Worm (Caenorhabditis elegans): ENCODE data around the gene F25B3.2.

The F25B3.2 gene

DNA sequence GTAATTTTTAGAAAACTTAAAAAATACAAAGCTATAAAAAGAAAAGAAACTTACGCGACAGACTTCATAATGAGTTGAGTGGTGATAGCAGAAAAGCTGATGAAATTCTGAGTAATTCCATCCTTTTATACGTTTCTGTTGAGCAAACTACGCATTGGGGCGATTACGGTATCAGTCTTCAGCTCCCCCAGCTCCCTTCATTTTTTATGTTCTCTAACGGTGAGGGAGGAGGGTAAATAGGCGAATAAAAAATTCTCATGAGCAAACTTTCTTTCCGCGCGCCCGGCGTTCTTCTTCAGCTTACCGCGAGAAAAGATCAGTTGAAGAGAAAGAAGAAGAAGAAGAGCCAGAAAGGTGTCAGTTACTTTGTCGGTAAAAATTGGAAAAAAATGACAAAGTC, 41.8 kb downstream of the F25B3.2 start, which contains the start of gene idpc-7 (continued):
- TF ChIP-seq snpc-4 (GFP tag; optimal IDR thresholded peaks at IDR 0.05): no peak
- TF ChIP-seq snpc-4 (tag; optimal IDR thresholded peaks at IDR 0.05): no peak
- TF ChIP-seq rec-8 (tag; optimal IDR thresholded peaks at IDR 0.05): no peak
- TF ChIP-seq snpc-3.4 (tag; optimal IDR thresholded peaks at IDR 0.05): no peak

DNA sequence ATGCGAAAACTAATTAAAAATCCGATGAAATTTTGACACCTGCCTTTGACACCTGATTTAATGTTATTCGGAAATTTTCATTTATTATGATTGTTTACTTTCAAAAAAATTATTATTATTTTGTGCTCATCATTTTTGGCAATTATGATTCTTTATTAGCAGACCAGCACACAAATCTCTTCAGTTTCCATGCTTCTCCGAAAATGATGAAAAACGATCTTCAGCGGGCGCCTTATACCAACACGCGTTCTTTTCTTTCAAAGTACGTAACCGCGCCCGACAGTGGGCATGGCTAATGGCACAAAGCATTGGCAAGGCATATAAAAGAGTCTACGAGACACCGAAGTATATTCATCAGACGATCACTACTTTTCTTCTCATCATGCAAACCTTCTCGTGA, 42.8 kb downstream of the F25B3.2 start, which contains the start of gene idpc-6:
idpc-6 (plus strand) TSS at position 301 of the 400 bp plus-strand sequence.
- TF ChIP-seq fkh-3 (tag; optimal IDR thresholded peaks at IDR 0.05) (no peak), nfyb-1 (GFP tag; IDR thresholded peaks at IDR 0.05) (no peak), xnd-1 (tag; optimal IDR thresholded peaks at IDR 0.05) (no peak)

DNA sequence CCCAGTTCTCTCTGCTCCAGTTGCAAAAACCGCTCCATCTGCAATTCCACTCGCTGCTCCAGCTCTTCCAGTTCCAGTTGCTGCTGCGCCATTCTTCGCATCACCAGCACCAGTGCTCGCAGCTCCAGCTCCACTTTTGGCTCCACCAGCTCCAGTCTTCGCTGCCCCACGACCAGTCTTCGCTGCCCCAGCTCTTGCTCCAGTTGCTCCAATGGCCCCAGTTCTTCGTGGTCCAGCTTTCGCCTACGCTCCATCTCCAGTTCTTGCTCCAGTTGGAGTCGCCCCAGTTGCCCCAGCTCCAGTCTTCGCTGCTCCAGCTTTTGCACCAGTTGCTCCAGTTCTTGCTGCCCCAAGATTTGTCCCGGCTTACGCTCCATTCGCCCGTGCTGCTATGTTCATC, 43.3 kb downstream of the F25B3.2 start:
- TF ChIP-seq nfyb-1 (GFP tag; IDR thresholded peaks at IDR 0.05) (0 out of 2 replicates have a peak, but pooled peaks have one; percentile 35), nfya-2 (GFP tag; IDR thresholded peaks at IDR 0.05) (no peak), egrh-3 (GFP tag; IDR thresholded peaks at IDR 0.05) (peak; percentile 86), madf-3 (GFP tag; IDR thresholded peaks at IDR 0.05) (0 out of 2 replicates have a peak, but pooled peaks have one; percentile 23), nhr-120 (GFP tag; IDR thresholded peaks at IDR 0.05) (0 out of 2 replicates have a peak, but pooled peaks have one; percentile 41), zfh-2 (GFP tag; conservative IDR thresholded peaks at IDR 0.05) (peak; percentile 84), ZK185.1 (tag; optimal IDR thresholded peaks at IDR 0.05; ENCODE audit: poor library complexity, severe bottlenecking) (no peak), ceh-27 (GFP tag; optimal IDR thresholded peaks at IDR 0.05) (no peak), aptf-3 (GFP tag; IDR thresholded peaks at IDR 0.05) (0 out of 2 replicates have a peak, but pooled peaks have one; percentile 61), madf-6 (GFP tag; IDR thresholded peaks at IDR 0.05) (no peak)

DNA sequence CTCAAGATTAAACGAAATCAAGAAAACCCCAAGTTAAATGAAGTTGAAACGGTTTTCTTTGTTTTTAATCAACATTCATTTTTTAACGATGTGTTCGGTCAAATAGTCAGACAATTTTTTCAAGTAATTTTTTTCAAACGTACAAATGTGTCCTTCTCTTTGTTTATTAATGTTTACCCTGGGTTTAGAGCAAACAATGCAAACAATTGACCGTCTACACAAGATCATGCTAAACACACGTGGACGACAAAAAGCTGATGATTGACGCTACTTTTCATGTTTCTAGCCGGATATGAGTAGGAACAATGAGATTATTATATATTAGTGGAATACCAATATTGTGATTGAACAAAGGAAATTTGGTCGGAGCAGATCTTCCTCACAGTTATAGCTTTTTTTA, 44.3 kb downstream of the F25B3.2 start:
- no peak for TF ChIP-seq F39B2.1 (GFP tag; IDR thresholded peaks at IDR 0.05)
- no peak for TF ChIP-seq pha-4 (tag; optimal IDR thresholded peaks at IDR 0.05)
- TF ChIP-seq tlf-1 (GFP tag; optimal IDR thresholded peaks at IDR 0.05): no peak
- no peak for TF ChIP-seq Y79H2A.3 (GFP tag; conservative IDR thresholded peaks at IDR 0.05)
- no peak for TF ChIP-seq bed-2 (GFP tag; IDR thresholded peaks at IDR 0.05)
- TF ChIP-seq ztf-6 (GFP tag; IDR thresholded peaks at IDR 0.05): no peak
- no peak for TF ChIP-seq hlh-26 (GFP tag; conservative IDR thresholded peaks at IDR 0.05)
- no peak for TF ChIP-seq T26A5.8 (tag; optimal IDR thresholded peaks at IDR 0.05)
- TF ChIP-seq mcd-1 (GFP tag; IDR thresholded peaks at IDR 0.05): no peak

DNA sequence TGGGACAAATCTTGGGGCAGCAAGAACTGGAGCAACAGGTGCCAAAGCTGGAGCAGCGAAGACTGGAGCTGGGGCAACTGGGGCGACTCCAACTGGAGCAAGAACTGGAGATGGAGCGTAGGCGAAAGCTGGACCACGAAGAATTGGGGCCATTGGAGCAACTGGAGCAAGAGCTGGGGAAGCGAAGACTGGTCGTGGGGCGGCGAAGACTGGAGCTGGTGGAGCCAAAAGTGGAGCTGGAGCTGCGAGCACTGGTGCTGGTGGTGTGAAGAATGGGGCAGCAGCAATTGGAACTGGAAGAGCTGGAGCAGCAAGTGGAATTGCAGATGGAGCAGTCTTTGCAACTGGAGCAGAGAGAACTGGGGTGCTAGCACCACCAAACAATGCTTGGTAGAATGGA, 45.2 kb downstream of the F25B3.2 start:
- TF ChIP-seq zfh-2 (GFP tag; conservative IDR thresholded peaks at IDR 0.05) (peak; percentile 76), egrh-3 (GFP tag; IDR thresholded peaks at IDR 0.05) (peak; percentile 79; the same call in 1 of the 2 replicates), hlh-26 (GFP tag; conservative IDR thresholded peaks at IDR 0.05) (0 out of 2 replicates have a peak, but pooled peaks have one; percentile 10)

DNA sequence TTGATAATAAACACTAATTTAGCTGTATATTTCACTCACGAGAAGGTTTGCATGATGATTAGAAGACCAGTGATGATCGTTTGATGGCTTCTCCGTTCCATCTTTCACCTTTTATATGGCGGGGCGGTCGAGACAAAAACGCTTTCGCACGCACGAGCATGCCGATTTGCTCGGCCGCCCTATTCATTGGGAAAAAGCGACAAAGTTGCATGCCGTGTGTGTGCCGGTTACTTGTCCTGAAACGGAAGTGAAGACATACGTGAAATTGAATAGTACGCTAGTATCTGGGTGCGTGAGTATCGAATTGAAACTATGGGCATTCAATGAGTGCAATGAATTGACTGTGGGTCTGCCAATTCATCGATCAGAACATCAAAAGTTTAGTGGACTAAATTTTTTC, 45.7 kb downstream of the F25B3.2 start, which contains the start of gene idpc-5:
idpc-5 (minus strand) TSS at position 101 of the 400 bp plus-strand sequence.
- TF ChIP-seq pbrm-1 (GFP tag; IDR thresholded peaks at IDR 0.05): no peak
- TF ChIP-seq F37B4.10 (GFP tag; IDR thresholded peaks at IDR 0.05): no peak
- TF ChIP-seq lag-1 (GFP tag; IDR thresholded peaks at IDR 0.05): no peak
- no peak for TF ChIP-seq dox-1 (GFP tag; IDR thresholded peaks at IDR 0.05)
- no peak for TF ChIP-seq Y95B8A.8 (GFP tag; IDR thresholded peaks at IDR 0.05)
- TF ChIP-seq ekl-4 (GFP tag; IDR thresholded peaks at IDR 0.05): no peak
- TF ChIP-seq Y53G8AR.9 (GFP tag; conservative IDR thresholded peaks at IDR 0.05): no peak
- no peak for TF ChIP-seq nhr-27 (tag; optimal IDR thresholded peaks at IDR 0.05)
- no peak for TF ChIP-seq rpc-1 (optimal IDR thresholded peaks at IDR 0.05)
- no peak for TF ChIP-seq rpc-1 (tag; optimal IDR thresholded peaks at IDR 0.05)
- no peak for TF ChIP-seq C17E4.6 (GFP tag; IDR thresholded peaks at IDR 0.05)
- TF ChIP-seq efl-1 (GFP tag; optimal IDR thresholded peaks at IDR 0.05): no peak
- no peak for TF ChIP-seq chd-7 (tag; optimal IDR thresholded peaks at IDR 0.05)
- no peak for TF ChIP-seq madf-3 (GFP tag; IDR thresholded peaks at IDR 0.05)
- TF ChIP-seq K12H6.12 (tag; optimal IDR thresholded peaks at IDR 0.05): no peak
- no peak for TF ChIP-seq hmg-1.2 (GFP tag; IDR thresholded peaks at IDR 0.05)
- no peak for TF ChIP-seq nhr-80 (tag; optimal IDR thresholded peaks at IDR 0.05)
- TF ChIP-seq F52B5.7 (tag; optimal IDR thresholded peaks at IDR 0.05): no peak
- TF ChIP-seq nfya-2 (GFP tag; IDR thresholded peaks at IDR 0.05): no peak
